Worm (Caenorhabditis elegans) whole organism, L1 larva: ENCODE data around the gene C45B2.3.

Source experiments
- C16A3.4 ChIP-seq: fragments of 150-350 bp; optimal IDR thresholded peaks from 2 replicates; lab custom pipeline; 2014; ENCODE audit warnings: missing biosample characterization, missing genetic modification characterization
- F16B12.6 ChIP-seq: fragments of 150-350 bp; optimal IDR thresholded peaks from 2 replicates; lab custom pipeline; 2014; ENCODE audit warnings: missing biosample characterization, missing genetic modification characterization
- Y116A8C.19 ChIP-seq: sonication (generic microtip); optimal IDR thresholded peaks from 2 replicates; lab custom pipeline; 2016; ENCODE audit warnings: missing compliant biosample characterization, missing genetic modification characterization, borderline replicate concordance
- aly-2 ChIP-seq: fragments of 150-350 bp; optimal IDR thresholded peaks from 2 replicates; lab custom pipeline; 2014; ENCODE audit warnings: missing biosample characterization, missing genetic modification characterization
- ceh-8 ChIP-seq: fragments of 200-800 bp; sonication (Bioruptor generic); optimal IDR thresholded peaks from 2 replicates; lab custom pipeline; 2018; ENCODE audit warnings: mild to moderate bottlenecking, missing genetic modification characterization, moderate library complexity, missing compliant biosample characterization
- ceh-88 ChIP-seq: fragments of 200-800 bp; sonication (Bioruptor generic); IDR thresholded peaks from 2 replicates; pipeline ENCODE4 v1.3.6; 2022; ENCODE audit warnings: missing genetic modification characterization, missing compliant biosample characterization
- ceh-90 ChIP-seq: sonication (generic microtip); optimal IDR thresholded peaks from 2 replicates; lab custom pipeline; 2016; ENCODE audit warnings: missing genetic modification characterization, missing compliant biosample characterization
- ces-1 ChIP-seq: fragments of 150-350 bp; optimal IDR thresholded peaks from 2 replicates; lab custom pipeline; 2014; ENCODE audit warnings: missing biosample characterization, missing genetic modification reagents, missing genetic modification characterization
- dpl-1 ChIP-seq, 3 experiments: fragments of 150-350 bp in 2 of 3; sonication (generic microtip) in 1 of 3; optimal IDR thresholded peaks; 2 replicates each; lab custom pipeline; 2014 to 2017; ENCODE audit warnings: missing biosample characterization in 3 of 3, missing genetic modification characterization in 3 of 3, missing genetic modification reagents in 3 of 3
- dsc-1 ChIP-seq: sonication (generic microtip); optimal IDR thresholded peaks from 2 replicates; lab custom pipeline; 2016; ENCODE audit warnings: mild to moderate bottlenecking, missing genetic modification characterization, missing compliant biosample characterization
- egl-13 ChIP-seq: sonication (generic microtip); optimal IDR thresholded peaks from 2 replicates; lab custom pipeline; 2016; ENCODE audit warnings: missing genotype, missing genetic modification reagents, missing genetic modification characterization, missing compliant biosample characterization
- egl-27 ChIP-seq, 2 experiments: fragments of 150-350 bp in 1 of 2; sonication (generic microtip); optimal IDR thresholded peaks; 3 replicates each; lab custom pipeline; 2017 to 2018; ENCODE audit warnings: missing biosample characterization in 2 of 2, missing genetic modification characterization in 2 of 2, missing genetic modification reagents in 2 of 2
- elt-2 ChIP-seq: sonication (generic microtip); optimal IDR thresholded peaks from 2 replicates; lab custom pipeline; 2016; ENCODE audit warnings: missing genetic modification characterization, mild to moderate bottlenecking, inconsistent platforms, missing compliant biosample characterization, missing genetic modification reagents
- fkh-4 ChIP-seq: sonication (generic microtip); optimal IDR thresholded peaks from 2 replicates; lab custom pipeline; 2016; ENCODE audit warnings: missing compliant biosample characterization, missing genetic modification characterization, borderline replicate concordance
- fkh-8 ChIP-seq: sonication (generic microtip); optimal IDR thresholded peaks from 2 replicates; lab custom pipeline; 2016; ENCODE audit warnings: mild to moderate bottlenecking, missing genetic modification characterization, missing compliant biosample characterization
- fos-1 ChIP-seq: fragments of 150-350 bp; optimal IDR thresholded peaks from 2 replicates; lab custom pipeline; 2014; ENCODE audit warnings: missing biosample characterization, missing genetic modification characterization
- grh-1 ChIP-seq: fragments of 200-800 bp; sonication (Bioruptor generic); IDR thresholded peaks from 2 replicates; pipeline ENCODE4 v1.3.6; 2022; ENCODE audit warnings: missing genetic modification reagents, missing genetic modification characterization, missing compliant biosample characterization
- hlh-17 ChIP-seq: fragments of 200-800 bp; sonication (Bioruptor generic); optimal IDR thresholded peaks from 2 replicates; lab custom pipeline; 2018; ENCODE audit warnings: missing genetic modification characterization, mild to moderate bottlenecking, missing compliant biosample characterization, moderate library complexity, borderline replicate concordance
- hlh-4 ChIP-seq: sonication (generic microtip); optimal IDR thresholded peaks from 2 replicates; lab custom pipeline; 2016; ENCODE audit warnings: mild to moderate bottlenecking, missing genetic modification characterization, missing compliant biosample characterization
- isw-1 ChIP-seq: fragments of 200-800 bp; sonication (Bioruptor generic); IDR thresholded peaks from 2 replicates; pipeline ENCODE4 v1.3.6; 2022; ENCODE audit warnings: missing genetic modification characterization, missing compliant biosample characterization
- jun-1 ChIP-seq: fragments of 150-350 bp; optimal IDR thresholded peaks from 2 replicates; lab custom pipeline; 2014; ENCODE audit warnings: missing biosample characterization, missing genetic modification reagents, missing genetic modification characterization
- lin-13 ChIP-seq: fragments of 150-350 bp; optimal IDR thresholded peaks from 2 replicates; lab custom pipeline; 2014; ENCODE audit warnings: missing biosample characterization, missing genetic modification reagents, missing genetic modification characterization
- lin-39 ChIP-seq: fragments of 150-350 bp; optimal IDR thresholded peaks from 2 replicates; lab custom pipeline; 2014; ENCODE audit warnings: missing biosample characterization, missing genetic modification reagents, missing genetic modification characterization
- lir-3 ChIP-seq: sonication (generic microtip); optimal IDR thresholded peaks from 2 replicates; lab custom pipeline; 2016; ENCODE audit warnings: mild to moderate bottlenecking, missing genetic modification characterization, moderate library complexity, missing compliant biosample characterization; ENCODE audit not compliant: poor library complexity
- mab-9 ChIP-seq: fragments of 200-800 bp; sonication (Bioruptor generic); IDR thresholded peaks from 2 replicates; pipeline ENCODE4 v1.3.6; 2022; ENCODE audit warnings: missing genetic modification reagents, missing genetic modification characterization, missing compliant biosample characterization
- mdl-1 ChIP-seq, 2 experiments: fragments of 150-350 bp; optimal IDR thresholded peaks; 2 replicates each; lab custom pipeline; 2014 to 2017; ENCODE audit warnings: missing biosample characterization in 2 of 2, missing genetic modification characterization in 2 of 2, inconsistent platforms in 1 of 2
- mep-1 ChIP-seq: fragments of 150-350 bp; optimal IDR thresholded peaks from 2 replicates; lab custom pipeline; 2014; ENCODE audit warnings: missing biosample characterization, missing genetic modification characterization
- nhr-11 ChIP-seq: fragments of 150-350 bp; optimal IDR thresholded peaks from 2 replicates; lab custom pipeline; 2014; ENCODE audit warnings: missing biosample characterization, missing genetic modification characterization
- nhr-20 ChIP-seq: sonication (generic microtip); optimal IDR thresholded peaks from 2 replicates; lab custom pipeline; 2016; ENCODE audit warnings: mild to moderate bottlenecking, missing genetic modification characterization, missing compliant biosample characterization
- nhr-237 ChIP-seq: fragments of 150-350 bp; optimal IDR thresholded peaks from 2 replicates; lab custom pipeline; 2014; ENCODE audit warnings: missing biosample characterization, missing genetic modification characterization
- nhr-28 ChIP-seq: fragments of 150-350 bp; optimal IDR thresholded peaks from 2 replicates; lab custom pipeline; 2014; ENCODE audit warnings: missing biosample characterization, missing genetic modification characterization
- nhr-71 ChIP-seq: sonication (generic microtip); optimal IDR thresholded peaks from 2 replicates; lab custom pipeline; 2016; ENCODE audit warnings: mild to moderate bottlenecking, missing genetic modification characterization, moderate library complexity, missing compliant biosample characterization
- nhr-76 ChIP-seq: sonication (generic microtip); optimal IDR thresholded peaks from 2 replicates; lab custom pipeline; 2017; ENCODE audit warnings: missing biosample characterization, missing genetic modification characterization
- nhr-84 ChIP-seq: sonication (generic microtip); optimal IDR thresholded peaks from 2 replicates; lab custom pipeline; 2017; ENCODE audit warnings: missing biosample characterization, missing genetic modification characterization
- pag-3 ChIP-seq: sonication (generic microtip); optimal IDR thresholded peaks from 2 replicates; lab custom pipeline; 2017; ENCODE audit warnings: missing genetic modification characterization, mild to moderate bottlenecking, missing compliant biosample characterization, antibody characterized with exemption, borderline replicate concordance; ENCODE audit not compliant: insufficient read depth
- pax-3 ChIP-seq: fragments of 200-800 bp; sonication (Bioruptor generic); optimal IDR thresholded peaks from 2 replicates; lab custom pipeline; 2018; ENCODE audit warnings: mild to moderate bottlenecking, missing genetic modification characterization, moderate library complexity, missing compliant biosample characterization
- rnt-1 ChIP-seq: sonication (generic microtip); optimal IDR thresholded peaks from 2 replicates; lab custom pipeline; 2016; ENCODE audit warnings: mild to moderate bottlenecking, missing genetic modification characterization, moderate library complexity, missing compliant biosample characterization
- skn-1 ChIP-seq: fragments of 150-350 bp; optimal IDR thresholded peaks from 2 replicates; lab custom pipeline; 2014; ENCODE audit warnings: missing biosample characterization, missing genetic modification characterization
- snpc-4 ChIP-seq: fragments of 150-350 bp; optimal IDR thresholded peaks from 2 replicates; lab custom pipeline; 2014; ENCODE audit warnings: missing biosample characterization, missing genetic modification characterization
- snu-23 ChIP-seq: sonication (generic microtip); optimal IDR thresholded peaks from 2 replicates; lab custom pipeline; 2016; ENCODE audit warnings: missing genetic modification characterization, missing compliant biosample characterization
- sox-4 ChIP-seq: sonication (generic microtip); optimal IDR thresholded peaks from 2 replicates; lab custom pipeline; 2016; ENCODE audit warnings: missing genetic modification characterization, missing compliant biosample characterization
- sup-37 ChIP-seq: fragments of 200-800 bp; sonication (Bioruptor generic); optimal IDR thresholded peaks from 2 replicates; lab custom pipeline; 2018; ENCODE audit warnings: mild to moderate bottlenecking, missing genetic modification characterization, missing compliant biosample characterization
- swsn-7 ChIP-seq: sonication (generic microtip); optimal IDR thresholded peaks from 2 replicates; lab custom pipeline; 2016; ENCODE audit warnings: missing genetic modification characterization, missing compliant biosample characterization
- tbx-2 ChIP-seq: sonication (generic microtip); optimal IDR thresholded peaks from 2 replicates; lab custom pipeline; 2016; ENCODE audit warnings: missing genetic modification characterization, missing compliant biosample characterization
- unc-130 ChIP-seq: fragments of 150-350 bp; optimal IDR thresholded peaks from 2 replicates; lab custom pipeline; 2017; ENCODE audit warnings: missing biosample characterization, missing genetic modification characterization, inconsistent platforms
- unc-62 ChIP-seq: fragments of 150-350 bp; optimal IDR thresholded peaks from 2 replicates; lab custom pipeline; 2014; ENCODE audit warnings: missing biosample characterization, missing genetic modification reagents, missing genetic modification characterization
- unc-98 ChIP-seq: fragments of 200-800 bp; sonication (Bioruptor generic); IDR thresholded peaks from 2 replicates; pipeline ENCODE4 v1.3.6; 2022; ENCODE audit warnings: missing genetic modification characterization, missing compliant biosample characterization
- vab-15 ChIP-seq: sonication (generic microtip); optimal IDR thresholded peaks from 2 replicates; lab custom pipeline; 2017; ENCODE audit warnings: missing genotype, mild to moderate bottlenecking, missing genetic modification characterization, missing compliant biosample characterization
- xbp-1 ChIP-seq: sonication (generic microtip); optimal IDR thresholded peaks from 2 replicates; lab custom pipeline; 2016; ENCODE audit warnings: missing genetic modification characterization, missing compliant biosample characterization
- zip-4 ChIP-seq: fragments of 200-800 bp; sonication (Bioruptor generic); optimal IDR thresholded peaks from 2 replicates; lab custom pipeline; 2018; ENCODE audit warnings: mild to moderate bottlenecking, missing genetic modification characterization, moderate library complexity, missing compliant biosample characterization
- ztf-11 ChIP-seq, 2 experiments: sonication (generic microtip); optimal IDR thresholded peaks; 2 replicates each; lab custom pipeline; 2016 to 2017; ENCODE audit warnings: missing genetic modification characterization in 2 of 2, missing biosample characterization in 1 of 2, missing compliant biosample characterization in 1 of 2
- ztf-4 ChIP-seq: fragments of 150-350 bp; optimal IDR thresholded peaks from 2 replicates; lab custom pipeline; 2014; ENCODE audit warnings: missing biosample characterization, missing genetic modification characterization

C45B2.3 gene

ce11 chrX:6057580-6058305 lies 25.0 kb upstream of the C45B2.3 start, which contains the start of gene gln-1 (continued):
- TF ChIP-seq nhr-20 (tag; lab: Kevin White, UChicago): peak; percentile 61
- TF ChIP-seq ceh-8 (GFP tag; lab: Kevin White, UChicago): no peak
- no peak for TF ChIP-seq Y116A8C.19 (tag; lab: Kevin White, UChicago)
- TF ChIP-seq isw-1 (GFP tag; lab: Robert Waterston, UW): no peak
- TF ChIP-seq zip-4: no peak
- no peak for TF ChIP-seq egl-13 (tag; lab: Kevin White, UChicago)
- TF ChIP-seq swsn-7 (tag; lab: Kevin White, UChicago): no peak
- TF ChIP-seq fos-1 (tag; lab: Kevin White, UChicago): no peak
- TF ChIP-seq rnt-1 (tag; lab: Kevin White, UChicago): peak; percentile 19
- no peak for TF ChIP-seq mep-1 (tag; lab: Kevin White, UChicago)
- TF ChIP-seq lin-39 (tag; lab: Kevin White, UChicago): no peak
- no peak for TF ChIP-seq pax-3 (tag; lab: Kevin White, UChicago)
- TF ChIP-seq F16B12.6 (tag; lab: Kevin White, UChicago): no peak
- TF ChIP-seq egl-27 (tag; optimal IDR thresholded peaks at IDR 0.05; lab: Kevin White, UChicago): no peak
- no peak for TF ChIP-seq ceh-88
- peak; percentile 44 for TF ChIP-seq nhr-237 (tag; lab: Kevin White, UChicago)
- TF ChIP-seq hlh-4 (tag; lab: Kevin White, UChicago): no peak
- TF ChIP-seq nhr-71 (tag; lab: Kevin White, UChicago): peak; percentile 50
- TF ChIP-seq ceh-90 (tag; lab: Kevin White, UChicago): no peak
- no peak for TF ChIP-seq jun-1 (tag; lab: Kevin White, UChicago)
- no peak for TF ChIP-seq snpc-4
- TF ChIP-seq grh-1 (GFP tag; lab: Robert Waterston, UW): no peak
- no peak for TF ChIP-seq ztf-4
- no peak for TF ChIP-seq nhr-76
- no peak for TF ChIP-seq fkh-8
- no peak for TF ChIP-seq mab-9 (GFP tag; lab: Robert Waterston, UW)
- TF ChIP-seq hlh-17 (GFP tag; lab: Kevin White, UChicago): no peak
- TF ChIP-seq sox-4 (tag; lab: Kevin White, UChicago): no peak
- TF ChIP-seq dpl-1 (GFP tag; optimal IDR thresholded peaks at IDR 0.05; lab: Kevin White, UChicago): no peak
- TF ChIP-seq vab-15: no peak
- no peak for TF ChIP-seq unc-98 (GFP tag; lab: Robert Waterston, UW)
- TF ChIP-seq sup-37: no peak
- TF ChIP-seq fkh-4 (tag; lab: Kevin White, UChicago): no peak
- TF ChIP-seq tbx-2: peak; percentile 22
- TF ChIP-seq unc-130 (tag; lab: Kevin White, UChicago): no peak
- no peak for TF ChIP-seq ztf-11 (tag; optimal IDR thresholded peaks at IDR 0.05; lab: Kevin White, UChicago)
- no peak for TF ChIP-seq aly-2 (tag; lab: Kevin White, UChicago)
- TF ChIP-seq nhr-84 (tag; lab: Kevin White, UChicago): no peak
- no peak for TF ChIP-seq C16A3.4
- peak; percentile 27 for TF ChIP-seq xbp-1
- peak; percentile 52 for TF ChIP-seq snu-23 (GFP tag; lab: Kevin White, UChicago)
- TF ChIP-seq nhr-11 (tag; lab: Kevin White, UChicago): no peak
- TF ChIP-seq dsc-1: no peak
- TF ChIP-seq ces-1 (GFP tag; lab: Kevin White, UChicago): no peak
- no peak for TF ChIP-seq mdl-1 (tag; optimal IDR thresholded peaks at IDR 0.05; lab: Kevin White, UChicago)
- peak; percentile 81 for TF ChIP-seq elt-2 (tag; lab: Kevin White, UChicago)
- TF ChIP-seq pag-3 (tag; lab: Kevin White, UChicago): no peak
- TF ChIP-seq lin-13: no peak
- no peak for TF ChIP-seq skn-1 (tag; lab: Kevin White, UChicago)
- no peak for TF ChIP-seq unc-62
- no peak for TF ChIP-seq lir-3
- no peak for TF ChIP-seq nhr-28
